Worm (Caenorhabditis elegans) whole organism, L4 larva: ENCODE results near the gene Y7A5A.2.

Source experiments
- F10B5.3 ChIP-seq: sonication (generic microtip); optimal IDR thresholded peaks from 2 replicates; lab custom pipeline; 2016; ENCODE audit warnings: mild to moderate bottlenecking, missing genetic modification characterization, missing compliant biosample characterization
- F37D6.2 ChIP-seq: sonication (generic microtip); optimal IDR thresholded peaks from 2 replicates; lab custom pipeline; 2016; ENCODE audit warnings: mild to moderate bottlenecking, missing genetic modification characterization, missing compliant biosample characterization
- F49E8.2 ChIP-seq: sonication (generic microtip); optimal IDR thresholded peaks from 2 replicates; lab custom pipeline; 2016; ENCODE audit warnings: missing compliant biosample characterization, mild to moderate bottlenecking, missing genetic modification characterization, borderline replicate concordance
- R02D3.7 ChIP-seq: fragments of 150-350 bp; sonication (generic microtip); optimal IDR thresholded peaks from 3 replicates; lab custom pipeline; 2014; ENCODE audit warnings: missing biosample characterization, missing genetic modification characterization
- T20F7.1 ChIP-seq: fragments of 200-800 bp; sonication (Bioruptor generic); optimal IDR thresholded peaks from 2 replicates; lab custom pipeline; 2018; ENCODE audit warnings: mild to moderate bottlenecking, missing genetic modification characterization, missing compliant biosample characterization
- T26A8.4 ChIP-seq: fragments of 200-800 bp; sonication (Bioruptor generic); IDR thresholded peaks from 2 replicates; pipeline ENCODE4 v1.3.6; 2022; ENCODE audit warnings: missing genetic modification characterization, missing compliant biosample characterization
- Y105C5A.15 ChIP-seq: fragments of 200-800 bp; sonication (Bioruptor generic); IDR thresholded peaks from 2 replicates; pipeline ENCODE4 v1.3.6; 2022; ENCODE audit warnings: missing genetic modification characterization, missing compliant biosample characterization
- Y48G9A.11 ChIP-seq: fragments of 200-800 bp; sonication (Bioruptor generic); IDR thresholded peaks from 2 replicates; pipeline ENCODE4 v1.3.6; 2022; ENCODE audit warnings: missing genetic modification reagents, missing genetic modification characterization, missing compliant biosample characterization
- Y75B8A.6 ChIP-seq: fragments of 200-800 bp; sonication (Bioruptor generic); IDR thresholded peaks from 2 replicates; pipeline ENCODE4 v1.3.6; 2022; ENCODE audit warnings: missing genetic modification reagents, missing genetic modification characterization, missing compliant biosample characterization
- ZK337.2 ChIP-seq: fragments of 200-800 bp; sonication (Bioruptor generic); IDR thresholded peaks from 2 replicates; pipeline ENCODE4 v1.3.6; 2022; ENCODE audit warnings: missing genetic modification reagents, missing genetic modification characterization, missing compliant biosample characterization
- aha-1 ChIP-seq: fragments of 150-350 bp; peaks from one replicate; lab custom pipeline; 2014; ENCODE audit warnings: missing biosample characterization, missing genetic modification characterization
- aly-2 ChIP-seq: sonication (generic microtip); optimal IDR thresholded peaks from 2 replicates; lab custom pipeline; 2018; ENCODE audit warnings: missing biosample characterization, missing genetic modification characterization
- attf-4 ChIP-seq: sonication (generic microtip); optimal IDR thresholded peaks from 3 replicates; lab custom pipeline; 2017; ENCODE audit warnings: missing biosample characterization, missing genetic modification characterization
- ceh-28 ChIP-seq: fragments of 150-350 bp; optimal IDR thresholded peaks from 2 replicates; lab custom pipeline; 2014; ENCODE audit warnings: missing biosample characterization, missing genetic modification reagents, missing genetic modification characterization
- ceh-32 ChIP-seq: sonication (generic microtip); optimal IDR thresholded peaks from 2 replicates; lab custom pipeline; 2016; ENCODE audit warnings: mild to moderate bottlenecking, missing genetic modification characterization, missing compliant biosample characterization; ENCODE audit not compliant: poor library complexity
- ceh-82 ChIP-seq: sonication (generic microtip); optimal IDR thresholded peaks from 2 replicates; lab custom pipeline; 2017; ENCODE audit warnings: missing biosample characterization, missing genetic modification characterization
- ctbp-1 ChIP-seq: fragments of 200-800 bp; sonication (Bioruptor generic); IDR thresholded peaks from 2 replicates; pipeline ENCODE4 v1.3.6; 2022; ENCODE audit warnings: missing genetic modification reagents, missing genetic modification characterization, missing compliant biosample characterization
- daf-12 ChIP-seq: fragments of 150-350 bp; optimal IDR thresholded peaks from 2 replicates; lab custom pipeline; 2014; ENCODE audit warnings: missing biosample characterization, missing genetic modification reagents, missing genetic modification characterization
- dmd-6 ChIP-seq: fragments of 200-800 bp; sonication (Bioruptor generic); IDR thresholded peaks from 2 replicates; pipeline ENCODE4 v1.3.6; 2022; ENCODE audit warnings: missing genetic modification reagents, missing genetic modification characterization, missing compliant biosample characterization
- dmd-8 ChIP-seq: fragments of 200-800 bp; sonication (Bioruptor generic); IDR thresholded peaks from 2 replicates; pipeline ENCODE4 v1.3.6; 2022; ENCODE audit warnings: missing genetic modification characterization, missing compliant biosample characterization
- dmd-9 ChIP-seq: fragments of 200-800 bp; sonication (Bioruptor generic); IDR thresholded peaks from 2 replicates; pipeline ENCODE4 v1.3.6; 2022; ENCODE audit warnings: missing genetic modification reagents, missing genetic modification characterization, missing compliant biosample characterization
- dpl-1 ChIP-seq: fragments of 150-350 bp; optimal IDR thresholded peaks from 2 replicates; lab custom pipeline; 2014; ENCODE audit warnings: missing biosample characterization, missing genetic modification reagents, missing genetic modification characterization
- dve-1 ChIP-seq: sonication (generic microtip); optimal IDR thresholded peaks from 2 replicates; lab custom pipeline; 2017; ENCODE audit warnings: antibody characterized with exemption, mild to moderate bottlenecking, missing genetic modification characterization, missing compliant biosample characterization; ENCODE audit not compliant: insufficient read depth
- egl-27 ChIP-seq: sonication (generic microtip); optimal IDR thresholded peaks from 3 replicates; lab custom pipeline; 2017; ENCODE audit warnings: missing biosample characterization, missing genetic modification reagents, missing genetic modification characterization
- hlh-30 ChIP-seq: sonication (generic microtip); optimal IDR thresholded peaks from 2 replicates; lab custom pipeline; 2017; ENCODE audit warnings: antibody characterized with exemption, mild to moderate bottlenecking, missing genetic modification characterization, missing compliant biosample characterization; ENCODE audit not compliant: insufficient read depth
- lim-7 ChIP-seq: fragments of 200-800 bp; sonication (Bioruptor generic); IDR thresholded peaks from 2 replicates; pipeline ENCODE4 v1.3.6; 2022; ENCODE audit warnings: missing genetic modification characterization, missing compliant biosample characterization
- lin-1 ChIP-seq: fragments of 200-800 bp; sonication (Bioruptor generic); IDR thresholded peaks from 2 replicates; pipeline ENCODE4 v1.3.6; 2022; ENCODE audit warnings: missing genetic modification reagents, missing genetic modification characterization, missing compliant biosample characterization
- lin-13 ChIP-seq: fragments of 150-350 bp; optimal IDR thresholded peaks from 2 replicates; lab custom pipeline; 2014; ENCODE audit warnings: missing biosample characterization, missing genetic modification reagents, missing genetic modification characterization
- lin-15B ChIP-seq: fragments of 150-350 bp; sonication (generic microtip); optimal IDR thresholded peaks from 3 replicates; lab custom pipeline; 2014; ENCODE audit warnings: missing biosample characterization, missing genetic modification characterization
- lin-38 ChIP-seq: fragments of 200-800 bp; sonication (Bioruptor generic); IDR thresholded peaks from 2 replicates; pipeline ENCODE4 v1.3.6; 2022; ENCODE audit warnings: missing genetic modification reagents, missing genetic modification characterization, missing compliant biosample characterization
- lsy-2 ChIP-seq, 2 experiments: fragments of 150-350 bp in 1 of 2; sonication (generic microtip) in 1 of 2; optimal IDR thresholded peaks; 2 replicates each; lab custom pipeline; 2014 to 2017; ENCODE audit warnings: missing biosample characterization in 2 of 2, missing genetic modification characterization in 2 of 2
- madf-5 ChIP-seq, 2 experiments: fragments of 200-800 bp; sonication (Bioruptor generic); IDR thresholded peaks; 2 replicates each; pipeline ENCODE4 v1.3.6; 2022; ENCODE audit warnings: missing compliant biosample characterization in 2 of 2, missing genetic modification characterization in 2 of 2
- madf-9 ChIP-seq: fragments of 200-800 bp; sonication (Bioruptor generic); conservative IDR thresholded peaks from 2 replicates; pipeline ENCODE4 v1.3.6; 2022; ENCODE audit warnings: missing genetic modification reagents, missing genetic modification characterization, missing compliant biosample characterization
- mdt-29 ChIP-seq: fragments of 200-800 bp; sonication (Bioruptor generic); IDR thresholded peaks from 2 replicates; pipeline ENCODE4 v1.3.6; 2022; ENCODE audit warnings: missing genetic modification reagents, missing genetic modification characterization, missing compliant biosample characterization
- nhr-111 ChIP-seq: fragments of 200-800 bp; sonication (Bioruptor generic); optimal IDR thresholded peaks from 2 replicates; lab custom pipeline; 2018; ENCODE audit warnings: mild to moderate bottlenecking, missing genetic modification characterization, missing compliant biosample characterization
- nhr-237 ChIP-seq: sonication (generic microtip); optimal IDR thresholded peaks from 2 replicates; lab custom pipeline; 2017; ENCODE audit warnings: missing biosample characterization, missing genetic modification characterization
- nhr-25 ChIP-seq: sonication (generic microtip); optimal IDR thresholded peaks from 2 replicates; lab custom pipeline; 2017; ENCODE audit warnings: missing genetic modification characterization, mild to moderate bottlenecking, missing compliant biosample characterization, antibody characterized with exemption, moderate library complexity, borderline replicate concordance; ENCODE audit not compliant: insufficient read depth
- nhr-41 ChIP-seq: fragments of 200-800 bp; sonication (Bioruptor generic); IDR thresholded peaks from 2 replicates; pipeline ENCODE4 v1.3.6; 2022; ENCODE audit warnings: missing genetic modification reagents, missing genetic modification characterization, missing compliant biosample characterization
- nhr-42 ChIP-seq: fragments of 200-800 bp; sonication (Bioruptor generic); IDR thresholded peaks from 2 replicates; pipeline ENCODE4 v1.3.6; 2022; ENCODE audit warnings: missing genetic modification characterization, missing compliant biosample characterization
- nhr-48 ChIP-seq: sonication (generic microtip); optimal IDR thresholded peaks from 2 replicates; lab custom pipeline; 2016; ENCODE audit warnings: mild to moderate bottlenecking, missing genetic modification characterization, missing compliant biosample characterization
- php-3 ChIP-seq: fragments of 200-800 bp; sonication (Bioruptor generic); IDR thresholded peaks from 2 replicates; pipeline ENCODE4 v1.3.6; 2022; ENCODE audit warnings: missing genetic modification reagents, missing genetic modification characterization, missing compliant biosample characterization
- pqm-1 ChIP-seq: sonication (generic microtip); optimal IDR thresholded peaks from 2 replicates; lab custom pipeline; 2017; ENCODE audit warnings: missing biosample characterization, missing genetic modification characterization
- saeg-2 ChIP-seq: fragments of 200-800 bp; sonication (Bioruptor generic); IDR thresholded peaks from 2 replicates; pipeline ENCODE4 v1.3.6; 2022; ENCODE audit warnings: missing genetic modification reagents, missing genetic modification characterization, missing compliant biosample characterization
- spr-1 ChIP-seq: sonication (generic microtip); optimal IDR thresholded peaks from 2 replicates; lab custom pipeline; 2016; ENCODE audit warnings: mild to moderate bottlenecking, missing genetic modification characterization, missing compliant biosample characterization
- tag-97 ChIP-seq: fragments of 200-800 bp; sonication (Bioruptor generic); IDR thresholded peaks from 2 replicates; pipeline ENCODE4 v1.3.6; 2022; ENCODE audit warnings: missing genetic modification characterization, missing compliant biosample characterization
- tra-1 ChIP-seq: fragments of 200-800 bp; sonication (Bioruptor generic); IDR thresholded peaks from 2 replicates; pipeline ENCODE4 v1.3.6; 2022; ENCODE audit warnings: missing genetic modification reagents, missing genetic modification characterization, missing compliant biosample characterization
- unc-130 ChIP-seq: sonication (generic microtip); optimal IDR thresholded peaks from 2 replicates; lab custom pipeline; 2016; ENCODE audit warnings: missing genetic modification reagents, missing genetic modification characterization, missing compliant biosample characterization
- unc-39 ChIP-seq: sonication (generic microtip); optimal IDR thresholded peaks from 2 replicates; lab custom pipeline; 2017; ENCODE audit warnings: missing biosample characterization, missing genetic modification characterization
- zfp-2 ChIP-seq: sonication (generic microtip); optimal IDR thresholded peaks from 2 replicates; lab custom pipeline; 2016; ENCODE audit warnings: mild to moderate bottlenecking, missing genetic modification characterization, missing compliant biosample characterization
- zip-11 ChIP-seq: fragments of 200-800 bp; sonication (Bioruptor generic); IDR thresholded peaks from 2 replicates; pipeline ENCODE4 v1.3.6; 2022; ENCODE audit warnings: missing genetic modification characterization, missing compliant biosample characterization
- ztf-7 ChIP-seq: fragments of 150-350 bp; optimal IDR thresholded peaks from 2 replicates; lab custom pipeline; 2014; ENCODE audit warnings: missing biosample characterization, missing genetic modification characterization

The Y7A5A.2 gene

DNA sequence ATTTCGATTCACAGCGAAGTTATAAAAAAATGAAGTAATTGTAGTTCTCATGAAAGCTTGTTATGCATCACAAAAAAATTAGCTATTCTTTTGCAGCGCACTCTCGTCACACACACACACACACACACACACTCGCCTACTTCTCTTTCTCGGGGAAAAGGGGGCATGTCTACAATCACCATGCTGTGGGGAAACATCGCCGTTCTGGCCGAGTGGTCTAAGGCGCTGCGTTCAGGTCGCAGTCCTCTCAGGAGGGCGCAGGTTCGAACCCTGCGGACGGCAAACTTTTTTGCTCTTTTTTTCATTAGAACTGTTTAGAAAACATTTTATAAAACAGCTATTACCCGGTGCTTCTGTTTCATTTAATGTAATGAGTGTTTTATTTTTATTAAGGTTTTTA is 30.7 kb downstream of the Y7A5A.2 start (continued):
- TF ChIP-seq madf-5 (GFP tag; IDR thresholded peaks at IDR 0.05; lab: Robert Waterston, UW): peak; percentile 82 to 84; a peak in 3 of 4 replicates
- TF ChIP-seq unc-130: peak; percentile 21
- TF ChIP-seq zfp-2 (tag; lab: Kevin White, UChicago): peak; percentile 17
- TF ChIP-seq ceh-32 (tag; lab: Kevin White, UChicago): no peak
- no peak for TF ChIP-seq unc-39
- TF ChIP-seq nhr-111: peak; percentile 84
- no peak for TF ChIP-seq ZK337.2 (GFP tag; lab: Robert Waterston, UW)
- peak; percentile 12 for TF ChIP-seq F10B5.3 (tag; lab: Kevin White, UChicago)
- TF ChIP-seq lin-38 (GFP tag; lab: Robert Waterston, UW): peak; percentile 79
- TF ChIP-seq dpl-1 (GFP tag; lab: Kevin White, UChicago): peak; percentile 1
- 0 out of 2 replicates have a peak, but pooled peaks have one; percentile 40 for TF ChIP-seq nhr-41 (GFP tag; lab: Robert Waterston, UW)
- no peak for TF ChIP-seq ceh-82
- no peak for TF ChIP-seq lsy-2 (tag; optimal IDR thresholded peaks at IDR 0.05; lab: Kevin White, UChicago)
- no peak for TF ChIP-seq ceh-28
- TF ChIP-seq ztf-7 (tag; lab: Kevin White, UChicago): peak; percentile 31
- peak; percentile 80 for TF ChIP-seq dmd-6 (GFP tag; lab: Robert Waterston, UW)
- TF ChIP-seq php-3: 0 out of 2 replicates have a peak, but pooled peaks have one; percentile 40
- TF ChIP-seq aha-1 (tag; lab: Kevin White, UChicago): no peak
- no peak for TF ChIP-seq saeg-2 (GFP tag; lab: Robert Waterston, UW)
- TF ChIP-seq hlh-30: peak; percentile 68
- TF ChIP-seq mdt-29: peak; percentile 48; the same call in 1 of the 2 replicates
- no peak for TF ChIP-seq daf-12 (tag; lab: Kevin White, UChicago)
- no peak for TF ChIP-seq nhr-237 (tag; lab: Kevin White, UChicago)
- TF ChIP-seq T20F7.1 (GFP tag; lab: Kevin White, UChicago): peak; percentile 68
- no peak for TF ChIP-seq nhr-25 (tag; lab: Kevin White, UChicago)
- peak; percentile 75 for TF ChIP-seq tra-1
- peak; percentile 82 for TF ChIP-seq lin-15B (tag; lab: Kevin White, UChicago)
- TF ChIP-seq dmd-9 (GFP tag; lab: Robert Waterston, UW): peak; percentile 88
- peak; percentile 82 for TF ChIP-seq madf-9
- peak; percentile 86 for TF ChIP-seq Y105C5A.15
- peak; percentile 63 for TF ChIP-seq spr-1 (tag; lab: Kevin White, UChicago)
- peak; percentile 54 for TF ChIP-seq F49E8.2
- TF ChIP-seq Y75B8A.6 (GFP tag; lab: Robert Waterston, UW): 0 out of 2 replicates have a peak, but pooled peaks have one; percentile 67
- no peak for TF ChIP-seq lin-13 (GFP tag; lab: Kevin White, UChicago)
- peak; percentile 58; the same call in 1 of the 2 replicates for TF ChIP-seq lin-1 (GFP tag; lab: Robert Waterston, UW)
- peak; percentile 94 for TF ChIP-seq dmd-8
- TF ChIP-seq R02D3.7 (tag; lab: Kevin White, UChicago): no peak
- TF ChIP-seq F37D6.2: peak; percentile 67
- TF ChIP-seq ctbp-1 (GFP tag; lab: Robert Waterston, UW): peak; percentile 75
- TF ChIP-seq Y48G9A.11 (GFP tag; lab: Robert Waterston, UW): peak; percentile 67
- TF ChIP-seq dve-1 (tag; lab: Kevin White, UChicago): peak; percentile 55
- TF ChIP-seq tag-97 (GFP tag; lab: Robert Waterston, UW): no peak
- TF ChIP-seq attf-4 (tag; lab: Kevin White, UChicago): no peak
- peak; percentile 88 for TF ChIP-seq lim-7 (GFP tag; lab: Robert Waterston, UW)
- TF ChIP-seq egl-27 (tag; lab: Kevin White, UChicago): no peak
- no peak for TF ChIP-seq aly-2
- peak; percentile 41 for TF ChIP-seq nhr-48 (tag; lab: Kevin White, UChicago)
- TF ChIP-seq nhr-42: peak; percentile 83
- TF ChIP-seq zip-11 (GFP tag; lab: Robert Waterston, UW): no peak
- no peak for TF ChIP-seq pqm-1
- TF ChIP-seq T26A8.4 (GFP tag; lab: Robert Waterston, UW): peak; percentile 83
